Worm (Caenorhabditis elegans): Measurements from ENCODE around the gene vps-50.
A peak's percentile ranks its signal among the peaks of the same experiment; 100 is the strongest.

vps-50 gene

DNA sequence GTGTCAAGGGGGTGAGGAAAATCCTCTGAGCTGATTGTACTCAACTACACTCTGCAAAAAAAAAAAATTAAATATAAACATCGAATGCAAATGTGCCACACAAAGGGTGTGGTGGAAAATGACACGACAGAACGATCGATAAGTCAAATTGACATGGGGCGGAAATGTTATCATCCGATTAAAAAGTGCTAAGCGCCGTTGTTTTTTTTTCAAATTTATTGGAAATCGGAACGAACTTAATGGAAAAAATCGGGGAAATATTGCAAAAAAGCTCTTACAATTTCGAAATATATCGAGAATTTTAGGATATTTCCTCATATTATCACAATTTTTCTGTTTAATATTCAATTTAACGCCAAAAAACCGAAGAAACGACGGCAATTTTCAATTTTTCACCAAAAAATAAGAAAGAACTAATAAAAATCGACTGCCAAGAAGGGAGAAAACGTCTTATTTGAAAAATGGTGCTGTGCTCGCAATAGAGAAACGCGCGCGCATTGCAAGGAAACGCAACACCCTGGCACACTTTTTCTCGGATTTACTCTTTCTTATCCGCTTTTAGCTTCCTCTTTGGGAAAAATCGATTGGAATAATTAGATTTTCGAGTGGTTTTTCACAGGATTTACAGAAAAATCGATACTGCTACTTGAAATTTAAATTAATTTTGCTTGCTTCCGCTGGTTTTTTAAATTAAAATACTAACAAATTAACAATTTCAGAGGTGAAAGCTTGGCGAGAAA, at the start of gene vps-50, which contains the start of gene cey-4:
TSS of gene vps-50 (plus strand) at position 541 of the 740 bp plus-strand sequence.
TSS of gene cey-4 (minus strand) at position 51 of the 740 bp plus-strand sequence.
- TF ChIP-seq nhr-237 (tag; optimal IDR thresholded peaks at IDR 0.05) (no peak), pag-3 (tag; optimal IDR thresholded peaks at IDR 0.05; ENCODE audit: borderline replicate concordance, insufficient read depth) (no peak), ceh-63 (GFP tag; optimal IDR thresholded peaks at IDR 0.05) (no peak), aly-2 (tag; optimal IDR thresholded peaks at IDR 0.05) (no peak), vab-15 (tag; optimal IDR thresholded peaks at IDR 0.05) (no peak), hpl-2 (GFP tag; optimal IDR thresholded peaks at IDR 0.05) (no peak), nhr-90 (tag; optimal IDR thresholded peaks at IDR 0.05; ENCODE audit: poor library complexity) (no peak), F16B12.6 (tag; optimal IDR thresholded peaks at IDR 0.05) (no peak), jun-1 (tag; optimal IDR thresholded peaks at IDR 0.05) (no peak), fos-1 (tag; optimal IDR thresholded peaks at IDR 0.05) (no peak), sox-4 (tag; optimal IDR thresholded peaks at IDR 0.05) (no peak), hlh-17 (GFP tag; optimal IDR thresholded peaks at IDR 0.05; ENCODE audit: borderline replicate concordance) (no peak), tlp-1 (tag; optimal IDR thresholded peaks at IDR 0.05) (no peak), sptf-1 (tag; optimal IDR thresholded peaks at IDR 0.05) (no peak), nhr-71 (tag; optimal IDR thresholded peaks at IDR 0.05) (no peak), nhr-84 (tag; optimal IDR thresholded peaks at IDR 0.05) (no peak), efl-3 (GFP tag; optimal IDR thresholded peaks at IDR 0.05) (no peak), pax-3 (tag; optimal IDR thresholded peaks at IDR 0.05) (no peak), fkh-4 (tag; optimal IDR thresholded peaks at IDR 0.05; ENCODE audit: borderline replicate concordance) (no peak), snpc-4 (tag; optimal IDR thresholded peaks at IDR 0.05) (peak; percentile 2), tbx-2 (tag; optimal IDR thresholded peaks at IDR 0.05) (no peak), egl-27 (tag; optimal IDR thresholded peaks at IDR 0.05) (no peak), C34B4.2 (tag; optimal IDR thresholded peaks at IDR 0.05) (no peak), Y116A8C.19 (tag; optimal IDR thresholded peaks at IDR 0.05; ENCODE audit: borderline replicate concordance) (no peak), zip-4 (GFP tag; optimal IDR thresholded peaks at IDR 0.05) (no peak), ceh-88 (GFP tag; IDR thresholded peaks at IDR 0.05) (no peak), irx-1 (tag; optimal IDR thresholded peaks at IDR 0.05) (no peak), pqm-1 (tag; optimal IDR thresholded peaks at IDR 0.05) (no peak), lin-35 (GFP tag; optimal IDR thresholded peaks at IDR 0.05) (peak; percentile 18 to 55), ztf-11 (tag; optimal IDR thresholded peaks at IDR 0.05) (no peak), snu-23 (GFP tag; optimal IDR thresholded peaks at IDR 0.05) (peak; percentile 40), C04F5.9 (tag; optimal IDR thresholded peaks at IDR 0.05) (no peak), nhr-20 (tag; optimal IDR thresholded peaks at IDR 0.05) (no peak), blmp-1 (tag; optimal IDR thresholded peaks at IDR 0.05) (no peak), unc-130 (tag; optimal IDR thresholded peaks at IDR 0.05) (no peak), unc-98 (GFP tag; IDR thresholded peaks at IDR 0.05) (no peak), unc-30 (tag; optimal IDR thresholded peaks at IDR 0.05) (no peak), nhr-76 (tag; optimal IDR thresholded peaks at IDR 0.05) (no peak), xbp-1 (tag; optimal IDR thresholded peaks at IDR 0.05) (peak; percentile 22), nhr-47 (tag; optimal IDR thresholded peaks at IDR 0.05) (no peak), isw-1 (GFP tag; IDR thresholded peaks at IDR 0.05) (no peak), nhr-12 (tag; optimal IDR thresholded peaks at IDR 0.05) (no peak), lin-39 (tag; optimal IDR thresholded peaks at IDR 0.05) (no peak), grh-1 (GFP tag; IDR thresholded peaks at IDR 0.05) (no peak), ceh-90 (tag; optimal IDR thresholded peaks at IDR 0.05) (no peak), lir-3 (tag; optimal IDR thresholded peaks at IDR 0.05; ENCODE audit: poor library complexity) (no peak), ama-1 (optimal IDR thresholded peaks at IDR 0.05) (no peak), rnt-1 (tag; optimal IDR thresholded peaks at IDR 0.05) (peak; percentile 32), efl-1 (optimal IDR thresholded peaks at IDR 0.05) (peak; percentile 51 to 60), efl-1 (GFP tag; optimal IDR thresholded peaks at IDR 0.05 in 1 of 2) (peak; percentile 45 to 95), lsy-2 (tag; optimal IDR thresholded peaks at IDR 0.05) (peak; percentile 41 to 67), ztf-4 (tag; optimal IDR thresholded peaks at IDR 0.05) (no peak), aha-1 (tag; optimal IDR thresholded peaks at IDR 0.05) (no peak)

All from whole organism, L1 larva.